Fruit fly (Drosophila melanogaster) whole organism, wandering third instar larva: ENCODE measurements around the gene Sf3a2.

Source experiments
- Dfd ChIP-seq: fragments of >200 bp; optimal IDR thresholded peaks from 2 replicates; lab custom pipeline; 2017; ENCODE audit warnings: missing biosample characterization, missing genetic modification characterization
- Jra ChIP-seq: sonication (Bioruptor generic); optimal IDR thresholded peaks from 2 replicates; lab custom pipeline; 2016; ENCODE audit warnings: missing biosample characterization, missing genetic modification characterization
- N ChIP-seq: fragments of >200 bp; optimal IDR thresholded peaks from 2 replicates; lab custom pipeline; 2018; ENCODE audit warnings: missing biosample characterization, missing external identifiers, missing genetic modification characterization
- dl ChIP-seq, 2 experiments: fragments of 175-275, 200-275 bp in 1 of 2; fragments of 200-275 bp in 1 of 2; sonication (Bioruptor generic); optimal IDR thresholded peaks; lab custom pipeline; 2018; ENCODE audit warnings: mild to moderate bottlenecking in 2 of 2, missing biosample characterization in 2 of 2, missing genetic modification characterization in 2 of 2, moderate library complexity in 2 of 2; ENCODE audit not compliant: partially characterized antibody in 2 of 2, insufficient read depth in 1 of 2
- foxo ChIP-seq, 2 experiments: fragments of 200-800 bp; sonication (Bioruptor generic); optimal IDR thresholded peaks; 2 replicates in 1 of 2; 3 replicates in 1 of 2; lab custom pipeline; 2016 to 2017; ENCODE audit warnings: missing biosample characterization in 2 of 2, missing genetic modification characterization in 2 of 2
- lola ChIP-seq: fragments of >200 bp; optimal IDR thresholded peaks from 2 replicates; lab custom pipeline; 2017; ENCODE audit warnings: missing biosample characterization, missing genetic modification characterization
- psq ChIP-seq: fragments of 200-800 bp; sonication (Bioruptor generic); optimal IDR thresholded peaks from 3 replicates; lab custom pipeline; 2017; ENCODE audit warnings: missing biosample characterization, mild to moderate bottlenecking, missing genetic modification characterization, moderate library complexity

dm6 chr3L:12805660-12806289 is 8.0 kb downstream of the Sf3a2 start, which contains the start of gene Sap130:
- TF ChIP-seq Jra (GFP tag; lab: Kevin White, UChicago) (no peak), psq (GFP tag; lab: Kevin White, UChicago) (no peak), lola (GFP tag; lab: Kevin White, UChicago) (no peak), N (GFP tag; lab: Kevin White, UChicago) (no peak), Dfd (no peak), foxo (GFP tag; optimal IDR thresholded peaks at IDR 0.05; lab: Kevin White, UChicago) (no peak), dl (GFP tag; optimal IDR thresholded peaks at IDR 0.05; lab: Kevin White, UChicago; ENCODE audit: insufficient read depth in 1 of 2, partially characterized antibody in 2 of 2) (no peak)
